Worm (Caenorhabditis elegans): ENCODE data around the gene clhm-1.

DNA sequence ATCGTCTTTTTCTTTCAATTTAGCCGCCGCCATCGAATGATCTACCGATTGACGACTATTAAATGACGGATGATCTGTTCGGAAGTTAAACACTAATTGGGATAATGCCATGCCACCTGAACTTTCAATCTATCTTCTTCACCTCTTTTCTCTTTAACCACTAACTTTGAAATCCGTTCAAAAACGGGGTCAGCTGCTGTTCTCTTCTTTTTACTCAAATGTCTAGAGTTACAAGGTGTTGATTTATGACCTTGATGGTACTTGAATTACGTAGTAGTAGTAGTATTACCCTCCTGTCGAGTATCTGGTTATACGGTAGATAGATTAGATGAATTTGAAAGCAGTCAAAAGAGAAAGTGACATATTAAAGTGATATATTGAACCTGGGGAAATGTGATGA, 49.7 kb downstream of the clhm-1 start:
- no peak for TF ChIP-seq tbx-37 (GFP tag; conservative IDR thresholded peaks at IDR 0.05)
- TF ChIP-seq ceh-13 (GFP tag; optimal IDR thresholded peaks at IDR 0.05), result no peak
- TF ChIP-seq ama-1 (optimal IDR thresholded peaks at IDR 0.05), result no peak
- no peak for TF ChIP-seq flt-1 (GFP tag; IDR thresholded peaks at IDR 0.05)
- no peak for TF ChIP-seq ets-7 (tag; optimal IDR thresholded peaks at IDR 0.05)
- no peak for TF ChIP-seq tra-4 (tag; optimal IDR thresholded peaks at IDR 0.05)
- TF ChIP-seq hmg-4 (GFP tag; optimal IDR thresholded peaks at IDR 0.05), result no peak
- no peak for TF ChIP-seq B0310.2 (tag; optimal IDR thresholded peaks at IDR 0.05)
- TF ChIP-seq scrt-1 (GFP tag; IDR thresholded peaks at IDR 0.05), result no peak
- TF ChIP-seq pes-1 (GFP tag; IDR thresholded peaks at IDR 0.05), result no peak
- no peak for TF ChIP-seq hnd-1 (tag; optimal IDR thresholded peaks at IDR 0.05)
- TF ChIP-seq hmbx-1 (tag; optimal IDR thresholded peaks at IDR 0.05), result no peak
- no peak for TF ChIP-seq aly-1 (tag; optimal IDR thresholded peaks at IDR 0.05)
- TF ChIP-seq tbx-11 (GFP tag; IDR thresholded peaks at IDR 0.05), result no peak
